Worm (Caenorhabditis elegans) whole organism, late embryonic: ENCODE data around the gene E02H4.5.

Experiments
- C08G9.2 ChIP-seq: sonication (generic microtip); optimal IDR thresholded peaks from 2 replicates; lab custom pipeline; 2016; ENCODE audit warnings: mild to moderate bottlenecking, missing genetic modification characterization, moderate library complexity, missing compliant biosample characterization
- ahr-1 ChIP-seq: sonication (generic microtip); optimal IDR thresholded peaks from 2 replicates; lab custom pipeline; 2016; ENCODE audit warnings: missing genetic modification characterization, missing compliant biosample characterization
- ama-1 ChIP-seq: fragments of 150-350 bp; optimal IDR thresholded peaks from 2 replicates; lab custom pipeline; 2014
- ceh-18 ChIP-seq: sonication (generic microtip); optimal IDR thresholded peaks from 2 replicates; lab custom pipeline; 2016; ENCODE audit warnings: missing genetic modification characterization, missing compliant biosample characterization
- elt-2 ChIP-seq: sonication (generic microtip); optimal IDR thresholded peaks from 2 replicates; lab custom pipeline; 2016; ENCODE audit warnings: missing genetic modification reagents, missing genetic modification characterization, missing compliant biosample characterization
- fkh-10 ChIP-seq: fragments of 150-350 bp; optimal IDR thresholded peaks from 2 replicates; lab custom pipeline; 2014; ENCODE audit warnings: missing biosample characterization, missing genetic modification reagents, missing genetic modification characterization
- hlh-30 ChIP-seq: sonication (generic microtip); optimal IDR thresholded peaks from 2 replicates; lab custom pipeline; 2017; ENCODE audit warnings: antibody characterized with exemption, missing genetic modification characterization, missing compliant biosample characterization; ENCODE audit not compliant: insufficient read depth
- nhr-11 ChIP-seq: fragments of 150-350 bp; optimal IDR thresholded peaks from 2 replicates; lab custom pipeline; 2014; ENCODE audit warnings: missing biosample characterization, missing genetic modification characterization
- npax-4 ChIP-seq: sonication (generic microtip); optimal IDR thresholded peaks from 2 replicates; lab custom pipeline; 2016; ENCODE audit warnings: missing genetic modification characterization, missing compliant biosample characterization
- pax-1 ChIP-seq: fragments of 150-350 bp; optimal IDR thresholded peaks from 2 replicates; lab custom pipeline; 2014; ENCODE audit warnings: missing biosample characterization, missing genetic modification characterization
- rnt-1 ChIP-seq: sonication (generic microtip); optimal IDR thresholded peaks from 2 replicates; lab custom pipeline; 2016; ENCODE audit warnings: missing genetic modification characterization, missing compliant biosample characterization
- syd-9 ChIP-seq: sonication (generic microtip); optimal IDR thresholded peaks from 2 replicates; lab custom pipeline; 2016; ENCODE audit warnings: mild to moderate bottlenecking, missing genetic modification characterization, moderate library complexity, missing compliant biosample characterization
- tbx-2 ChIP-seq: sonication (generic microtip); optimal IDR thresholded peaks from 2 replicates; lab custom pipeline; 2016; ENCODE audit warnings: missing genetic modification characterization, missing compliant biosample characterization
- unc-42 ChIP-seq: sonication (generic microtip); optimal IDR thresholded peaks from 2 replicates; lab custom pipeline; 2016; ENCODE audit warnings: missing genotype, missing genetic modification characterization, missing compliant biosample characterization

ce11 chrX:14267781-14268180 lies 12.8 kb upstream of the E02H4.5 start, which contains the start of gene del-1:
- no peak for TF ChIP-seq rnt-1 (tag; lab: Kevin White, UChicago)
- TF ChIP-seq hlh-30 (tag; lab: Kevin White, UChicago), result no peak
- TF ChIP-seq npax-4 (tag; lab: Kevin White, UChicago), result no peak
- no peak for TF ChIP-seq C08G9.2
- no peak for TF ChIP-seq ceh-18 (tag; lab: Kevin White, UChicago)
- TF ChIP-seq ahr-1 (tag; lab: Kevin White, UChicago), result no peak
- no peak for TF ChIP-seq unc-42 (tag; lab: Kevin White, UChicago)
- no peak for TF ChIP-seq ama-1 (lab: Kevin White, UChicago)
- no peak for TF ChIP-seq pax-1 (tag; lab: Kevin White, UChicago)
- no peak for TF ChIP-seq tbx-2 (tag; lab: Kevin White, UChicago)
- TF ChIP-seq nhr-11 (tag; lab: Kevin White, UChicago), result no peak
- no peak for TF ChIP-seq syd-9 (tag; lab: Kevin White, UChicago)
- TF ChIP-seq fkh-10, result no peak
- no peak for TF ChIP-seq elt-2 (tag; lab: Kevin White, UChicago)
